Worm (Caenorhabditis elegans): ENCODE data around the gene ccdc-47.

ccdc-47 gene

DNA sequence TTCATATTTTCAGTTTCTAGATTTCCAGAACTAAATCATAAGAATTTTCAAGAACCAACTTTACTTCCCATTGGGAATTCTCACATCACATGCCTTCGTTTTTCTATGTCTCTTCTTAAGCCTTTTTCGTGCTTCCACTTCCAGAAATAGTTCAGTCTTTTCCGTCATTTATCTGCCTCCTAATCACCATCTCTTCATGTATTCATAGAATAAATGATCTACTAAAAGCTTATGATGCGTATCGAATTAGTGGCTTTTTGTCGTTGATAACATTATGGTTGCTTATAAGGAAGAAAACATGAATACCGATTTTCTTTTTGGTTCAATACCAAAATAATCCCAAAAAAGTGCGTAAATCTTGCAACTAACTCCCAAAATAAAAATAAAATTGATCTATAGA is 38.1 kb downstream of the ccdc-47 start:
- TF ChIP-seq klf-2 (GFP tag; conservative IDR thresholded peaks at IDR 0.05) (no peak), med-1 (GFP tag; optimal IDR thresholded peaks at IDR 0.05; ENCODE audit: insufficient read depth) (no peak), ztf-23 (GFP tag; IDR thresholded peaks at IDR 0.05) (no peak), ref-1 (GFP tag; conservative IDR thresholded peaks at IDR 0.05) (no peak), flt-1 (GFP tag; IDR thresholded peaks at IDR 0.05) (no peak), tab-1 (GFP tag; IDR thresholded peaks at IDR 0.05) (no peak), ztf-29 (GFP tag; IDR thresholded peaks at IDR 0.05) (no peak), cog-1 (tag; optimal IDR thresholded peaks at IDR 0.05) (no peak)

DNA sequence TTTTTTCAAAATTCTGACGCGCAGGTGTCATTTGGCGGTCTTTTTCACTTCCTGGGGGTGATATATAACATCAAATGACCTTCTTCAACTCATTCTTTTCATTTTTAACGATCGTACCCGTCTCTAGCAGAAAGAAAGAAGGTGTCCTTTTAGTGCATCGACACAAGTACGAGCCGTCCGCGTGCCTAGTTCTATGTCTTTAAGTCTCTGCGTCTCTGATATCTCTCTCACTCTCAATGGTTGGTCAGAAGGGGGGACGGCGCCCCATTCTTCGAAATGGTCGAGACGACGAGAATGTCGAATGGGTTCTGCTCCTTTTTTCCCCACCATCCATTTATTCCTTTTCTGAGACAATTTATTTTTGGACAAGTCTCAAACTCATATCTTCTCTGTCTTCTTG is 38.9 kb downstream of the ccdc-47 start:
- TF ChIP-seq ztf-29 (GFP tag; IDR thresholded peaks at IDR 0.05), result no peak

DNA sequence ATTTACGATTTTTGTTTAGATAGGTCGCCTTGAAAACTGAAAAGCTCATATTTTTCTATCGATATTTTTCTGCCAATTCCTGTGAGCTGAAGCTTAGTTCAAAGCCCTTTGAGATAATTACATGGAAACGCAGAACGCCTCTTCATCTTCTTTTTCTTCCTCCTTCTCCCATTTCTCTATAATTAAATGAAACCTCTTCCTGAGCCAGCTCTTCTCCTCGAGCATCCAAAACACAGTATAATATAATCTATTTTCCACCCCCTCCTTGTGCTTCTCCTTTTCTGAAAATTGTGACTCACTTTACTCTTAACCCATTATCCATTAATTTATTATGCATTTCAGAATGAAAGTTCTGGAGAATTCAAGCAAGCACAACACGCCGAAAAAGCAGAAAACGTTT is 39.5 kb downstream of the ccdc-47 start, which contains the start of gene F37A8.5:
Gene F37A8.5 (plus strand): TSS at position 332 of the 400 bp plus-strand sequence.
- TF ChIP-seq klf-2 (GFP tag; conservative IDR thresholded peaks at IDR 0.05) (no peak), med-1 (GFP tag; optimal IDR thresholded peaks at IDR 0.05; ENCODE audit: insufficient read depth) (no peak), T22C8.4 (GFP tag; IDR thresholded peaks at IDR 0.05) (no peak), tab-1 (GFP tag; IDR thresholded peaks at IDR 0.05) (no peak), ztf-23 (GFP tag; IDR thresholded peaks at IDR 0.05) (no peak), ref-1 (GFP tag; conservative IDR thresholded peaks at IDR 0.05) (no peak), flt-1 (GFP tag; IDR thresholded peaks at IDR 0.05) (no peak), ztf-29 (GFP tag; IDR thresholded peaks at IDR 0.05) (no peak), cog-1 (tag; optimal IDR thresholded peaks at IDR 0.05) (no peak)

DNA sequence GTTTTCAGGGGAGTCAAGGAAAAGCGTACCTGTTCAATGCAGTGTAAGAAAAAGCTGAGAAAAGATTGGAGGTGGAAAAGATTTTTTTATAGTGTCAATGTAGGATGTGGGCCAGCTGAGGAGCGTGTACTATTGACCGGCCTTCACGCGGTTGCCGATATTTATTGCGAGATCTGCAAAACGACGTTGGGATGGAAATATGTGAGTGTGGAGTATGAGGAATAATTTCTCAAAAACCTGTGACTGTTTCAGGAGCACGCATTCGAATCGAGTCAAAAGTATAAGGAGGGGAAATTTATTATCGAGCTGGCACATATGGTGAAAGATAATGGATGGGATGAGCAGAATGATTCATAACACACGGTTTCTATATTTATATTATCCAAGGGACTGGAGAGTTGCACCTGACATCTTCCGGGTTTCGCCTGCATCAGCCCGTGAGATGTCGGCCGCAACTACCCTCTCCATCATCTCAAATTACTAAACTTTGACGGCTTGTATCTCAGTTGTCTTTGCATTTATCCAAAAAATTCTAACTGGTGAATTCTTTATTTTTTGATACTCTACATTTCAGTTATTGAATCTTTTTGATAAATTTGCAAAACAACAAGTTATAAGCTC is 40.5 kb downstream of the ccdc-47 start:
- TF ChIP-seq klf-2 (GFP tag; conservative IDR thresholded peaks at IDR 0.05) (no peak), ztf-29 (GFP tag; IDR thresholded peaks at IDR 0.05) (no peak), ref-1 (GFP tag; conservative IDR thresholded peaks at IDR 0.05) (no peak), med-1 (GFP tag; optimal IDR thresholded peaks at IDR 0.05; ENCODE audit: insufficient read depth) (no peak), ztf-23 (GFP tag; IDR thresholded peaks at IDR 0.05) (no peak), T22C8.4 (GFP tag; IDR thresholded peaks at IDR 0.05) (no peak), cog-1 (tag; optimal IDR thresholded peaks at IDR 0.05) (no peak), flt-1 (GFP tag; IDR thresholded peaks at IDR 0.05) (no peak)

DNA sequence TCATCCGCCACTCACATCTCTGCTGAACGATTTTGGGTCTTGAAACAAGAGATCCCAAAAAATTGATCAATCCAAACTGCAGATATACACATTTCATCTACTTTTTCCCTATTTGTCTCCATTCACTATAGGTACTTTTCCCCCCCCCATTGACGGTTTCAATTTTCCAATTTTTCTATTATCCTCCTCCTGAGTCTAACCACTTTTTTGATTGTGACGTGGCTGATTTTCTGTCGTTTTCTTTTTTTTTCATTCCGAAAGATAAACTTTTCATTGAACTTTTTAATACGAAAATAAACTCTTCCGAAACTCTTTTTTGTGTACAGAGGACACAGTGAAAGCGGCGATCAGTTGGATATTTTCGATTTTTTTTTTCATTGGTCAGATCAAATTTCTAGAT is 41.1 kb downstream of the ccdc-47 start:
- TF ChIP-seq T22C8.4 (GFP tag; IDR thresholded peaks at IDR 0.05) (no peak), flt-1 (GFP tag; IDR thresholded peaks at IDR 0.05) (no peak), ztf-29 (GFP tag; IDR thresholded peaks at IDR 0.05) (no peak), med-1 (GFP tag; optimal IDR thresholded peaks at IDR 0.05; ENCODE audit: insufficient read depth) (no peak), tab-1 (GFP tag; IDR thresholded peaks at IDR 0.05) (no peak), cog-1 (tag; optimal IDR thresholded peaks at IDR 0.05) (no peak), klf-2 (GFP tag; conservative IDR thresholded peaks at IDR 0.05) (no peak), ztf-23 (GFP tag; IDR thresholded peaks at IDR 0.05) (no peak), ref-1 (GFP tag; conservative IDR thresholded peaks at IDR 0.05) (no peak)

DNA sequence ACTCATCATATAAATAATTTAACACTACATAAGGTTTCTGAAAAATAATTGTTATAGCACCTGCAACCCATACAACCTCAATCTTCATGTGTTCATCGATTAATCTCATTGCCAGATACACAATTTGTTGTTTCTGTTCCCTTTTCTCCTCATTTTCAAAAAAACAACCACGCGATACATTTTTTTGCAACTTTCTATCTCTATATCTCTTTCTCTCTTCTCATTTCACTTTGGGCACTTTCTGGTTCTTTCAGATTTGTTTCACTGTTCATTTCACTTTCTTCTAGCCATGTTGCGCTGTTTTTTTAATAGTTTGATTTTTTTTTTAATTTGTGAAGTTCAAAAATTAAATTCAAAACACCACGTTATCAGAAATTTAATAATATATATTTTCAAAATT is 42.4 kb downstream of the ccdc-47 start:
- TF ChIP-seq tab-1 (GFP tag; IDR thresholded peaks at IDR 0.05) (no peak), cog-1 (tag; optimal IDR thresholded peaks at IDR 0.05) (no peak), ztf-29 (GFP tag; IDR thresholded peaks at IDR 0.05) (no peak), T22C8.4 (GFP tag; IDR thresholded peaks at IDR 0.05) (no peak), med-1 (GFP tag; optimal IDR thresholded peaks at IDR 0.05; ENCODE audit: insufficient read depth) (no peak), klf-2 (GFP tag; conservative IDR thresholded peaks at IDR 0.05) (no peak), ref-1 (GFP tag; conservative IDR thresholded peaks at IDR 0.05) (no peak), flt-1 (GFP tag; IDR thresholded peaks at IDR 0.05) (no peak), ztf-23 (GFP tag; IDR thresholded peaks at IDR 0.05) (no peak)

DNA sequence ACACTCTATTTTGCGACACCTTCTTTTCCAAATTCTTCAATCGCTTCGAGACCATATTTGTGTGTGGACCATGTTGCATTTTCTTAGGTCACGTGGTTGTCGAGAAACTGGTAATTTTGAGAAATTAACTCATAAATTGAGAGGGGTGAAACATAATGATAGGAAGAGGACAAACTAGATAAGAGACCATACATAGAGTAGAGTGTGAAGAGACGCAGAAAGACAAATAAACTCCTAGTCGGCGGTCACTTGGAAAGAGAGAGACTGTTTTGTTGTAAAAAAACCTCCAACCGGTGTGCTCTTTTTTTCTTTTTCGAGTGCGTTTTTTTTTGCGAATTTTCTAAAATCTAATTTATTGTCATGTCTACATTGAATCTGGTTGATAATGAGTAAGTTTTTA is 43.2 kb downstream of the ccdc-47 start, which contains the start of gene R10E9.3:
Gene R10E9.3 (plus strand): TSS at position 235 of the 400 bp plus-strand sequence.
- TF ChIP-seq ztf-23 (GFP tag; IDR thresholded peaks at IDR 0.05) (no peak), flt-1 (GFP tag; IDR thresholded peaks at IDR 0.05) (no peak), cog-1 (tag; optimal IDR thresholded peaks at IDR 0.05) (no peak), ref-1 (GFP tag; conservative IDR thresholded peaks at IDR 0.05) (no peak), klf-2 (GFP tag; conservative IDR thresholded peaks at IDR 0.05) (no peak), med-1 (GFP tag; optimal IDR thresholded peaks at IDR 0.05; ENCODE audit: insufficient read depth) (no peak)

DNA sequence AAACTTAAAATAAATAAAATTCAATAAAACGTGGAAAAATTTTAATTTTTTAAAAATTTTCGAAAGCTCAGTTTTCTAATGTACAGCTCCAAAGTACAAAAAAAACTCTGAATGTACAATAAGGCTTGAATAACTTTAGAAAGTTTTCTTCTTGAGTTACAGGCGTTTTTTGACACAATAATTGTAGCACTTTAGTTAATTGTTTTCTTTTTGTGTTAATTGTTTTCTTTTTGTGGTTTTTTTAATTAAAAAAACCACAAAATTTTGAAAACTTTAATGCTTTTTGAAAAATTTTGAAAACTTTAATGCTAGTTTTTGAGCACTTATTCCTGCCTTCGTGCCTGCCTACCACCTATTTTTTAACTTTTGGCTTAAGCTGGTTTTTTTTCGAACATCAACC is 47.5 kb downstream of the ccdc-47 start, which contains the start of gene R10E9.2:
Gene R10E9.2 (minus strand): TSS at position 101 of the 400 bp plus-strand sequence.
- TF ChIP-seq cog-1 (tag; optimal IDR thresholded peaks at IDR 0.05) (no peak), flt-1 (GFP tag; IDR thresholded peaks at IDR 0.05) (no peak)

DNA sequence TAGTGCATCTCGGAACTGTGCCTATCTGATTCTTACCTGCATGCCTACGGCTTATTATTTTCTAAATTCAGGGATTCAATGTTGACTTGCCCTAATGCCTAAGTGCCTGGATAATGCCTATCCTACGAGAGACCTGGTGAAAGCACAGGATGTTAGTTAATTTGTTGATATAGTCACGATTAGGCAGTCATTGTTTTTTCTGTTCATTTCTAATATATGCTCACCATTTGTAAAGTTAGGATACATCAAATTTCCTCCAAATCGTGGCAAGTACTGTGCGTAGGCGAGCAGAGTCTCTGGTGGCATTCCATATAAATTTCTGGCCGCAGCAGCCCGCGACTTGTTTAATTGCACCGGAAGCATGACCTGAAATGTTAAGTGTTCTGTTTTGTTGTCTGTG is 49.4 kb downstream of the ccdc-47 start:
- no peak for TF ChIP-seq ztf-29 (GFP tag; IDR thresholded peaks at IDR 0.05)
- no peak for TF ChIP-seq med-1 (GFP tag; optimal IDR thresholded peaks at IDR 0.05; ENCODE audit: insufficient read depth)
- no peak for TF ChIP-seq tab-1 (GFP tag; IDR thresholded peaks at IDR 0.05)
- no peak for TF ChIP-seq cog-1 (tag; optimal IDR thresholded peaks at IDR 0.05)
- no peak for TF ChIP-seq ztf-23 (GFP tag; IDR thresholded peaks at IDR 0.05)
- TF ChIP-seq klf-2 (GFP tag; conservative IDR thresholded peaks at IDR 0.05), result no peak
- TF ChIP-seq flt-1 (GFP tag; IDR thresholded peaks at IDR 0.05), result no peak
- TF ChIP-seq T22C8.4 (GFP tag; IDR thresholded peaks at IDR 0.05), result no peak
- no peak for TF ChIP-seq ref-1 (GFP tag; conservative IDR thresholded peaks at IDR 0.05)
